Worm (Caenorhabditis elegans) whole organism, midembryonic: ENCODE results near the gene fbxa-139.

ENCODE experiments used
- klf-2 ChIP-seq: fragments of 200-800 bp; sonication (Bioruptor generic); conservative IDR thresholded peaks from 2 replicates; pipeline ENCODE4 v1.3.6; 2022; ENCODE audit warnings: missing genetic modification reagents, missing genetic modification characterization, missing compliant biosample characterization
- med-1 ChIP-seq: sonication (generic microtip); optimal IDR thresholded peaks from 2 replicates; lab custom pipeline; 2017; ENCODE audit warnings: missing genetic modification characterization, mild to moderate bottlenecking, missing compliant biosample characterization, antibody characterized with exemption, missing genetic modification reagents; ENCODE audit not compliant: insufficient read depth
- tab-1 ChIP-seq: fragments of 200-800 bp; sonication (Bioruptor generic); IDR thresholded peaks from 2 replicates; pipeline ENCODE4 v1.3.6; 2022; ENCODE audit warnings: missing genetic modification characterization, missing compliant biosample characterization
- ztf-23 ChIP-seq: fragments of 200-800 bp; sonication (Bioruptor generic); IDR thresholded peaks from 2 replicates; pipeline ENCODE4 v1.3.6; 2022; ENCODE audit warnings: missing genetic modification reagents, missing genetic modification characterization, missing compliant biosample characterization
- ztf-29 ChIP-seq: fragments of 200-800 bp; sonication (Bioruptor generic); IDR thresholded peaks from 2 replicates; pipeline ENCODE4 v1.3.6; 2022; ENCODE audit warnings: missing genetic modification reagents, missing genetic modification characterization, missing compliant biosample characterization

DNA sequence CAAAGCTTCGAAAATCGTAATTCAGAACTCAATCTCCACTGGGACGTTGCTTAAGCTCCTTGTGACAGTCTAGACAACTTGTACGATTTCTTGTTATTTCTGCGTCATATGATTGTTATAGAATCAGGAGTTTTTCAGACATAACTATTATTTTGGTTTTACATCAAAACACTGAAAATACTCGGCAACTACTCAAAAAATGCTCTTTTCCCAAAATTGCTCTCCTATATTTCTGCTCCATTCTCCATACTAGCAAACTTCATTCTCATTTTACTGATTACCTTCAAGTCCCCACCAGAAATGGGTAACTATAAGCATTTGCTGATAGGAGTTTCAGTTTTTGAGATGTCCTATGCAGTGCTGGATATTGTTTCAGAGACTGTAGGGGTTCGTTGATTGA is 27.0 kb upstream of the fbxa-139 start, which contains the start of gene C55A1.1:
- TF ChIP-seq ztf-29 (GFP tag; lab: Robert Waterston, UW) (no peak), klf-2 (no peak), med-1 (GFP tag; lab: Kevin White, UChicago) (no peak), tab-1 (GFP tag; lab: Robert Waterston, UW) (no peak), ztf-23 (GFP tag; lab: Robert Waterston, UW) (no peak)
